Worm (Caenorhabditis elegans) whole organism, early embryonic: ENCODE data around the gene pals-16.

ENCODE experiments used
- F13C5.2 ChIP-seq: sonication (generic microtip); optimal IDR thresholded peaks from 2 replicates; lab custom pipeline; 2017; ENCODE audit warnings: mild to moderate bottlenecking, missing genetic modification characterization, inconsistent platforms, missing compliant biosample characterization
- ama-1 ChIP-seq: fragments of 150-350 bp; optimal IDR thresholded peaks from 2 replicates; lab custom pipeline; 2014
- ceh-36 ChIP-seq: sonication (generic microtip); optimal IDR thresholded peaks from 2 replicates; lab custom pipeline; 2016; ENCODE audit warnings: missing genetic modification characterization, inconsistent platforms, missing compliant biosample characterization
- ets-7 ChIP-seq: sonication (generic microtip); optimal IDR thresholded peaks from 2 replicates; lab custom pipeline; 2016; ENCODE audit warnings: missing genotype, missing genetic modification characterization, missing compliant biosample characterization
- flt-1 ChIP-seq: fragments of 200-800 bp; sonication (Bioruptor generic); IDR thresholded peaks from 2 replicates; pipeline ENCODE4 v1.3.6; 2022; ENCODE audit warnings: missing genetic modification characterization, missing compliant biosample characterization
- hmg-4 ChIP-seq: fragments of 200-800 bp; sonication (Bioruptor generic); optimal IDR thresholded peaks from 2 replicates; lab custom pipeline; 2018; ENCODE audit warnings: mild to moderate bottlenecking, missing genetic modification characterization, missing compliant biosample characterization
- hnd-1 ChIP-seq: sonication (generic microtip); optimal IDR thresholded peaks from 2 replicates; lab custom pipeline; 2016; ENCODE audit warnings: missing genetic modification characterization, missing compliant biosample characterization
- pes-1 ChIP-seq: fragments of 200-800 bp; sonication (Bioruptor generic); IDR thresholded peaks from 2 replicates; pipeline ENCODE4 v1.3.6; 2022; ENCODE audit warnings: missing genetic modification reagents, missing genetic modification characterization, missing compliant biosample characterization
- scrt-1 ChIP-seq: fragments of 200-800 bp; sonication (Bioruptor generic); IDR thresholded peaks from 2 replicates; pipeline ENCODE4 v1.3.6; 2022; ENCODE audit warnings: missing genetic modification characterization, missing compliant biosample characterization
- sea-1 ChIP-seq: fragments of 200-800 bp; sonication (Bioruptor generic); conservative IDR thresholded peaks from 2 replicates; pipeline ENCODE4 v1.3.6; 2022; ENCODE audit warnings: missing genetic modification characterization, missing compliant biosample characterization

ce11 chrIII:1395355-1395754 is 4.4 kb upstream of the pals-16 start:
- TF ChIP-seq ceh-36 (tag; lab: Kevin White, UChicago) (no peak), scrt-1 (GFP tag; lab: Robert Waterston, UW) (no peak), F13C5.2 (tag; lab: Kevin White, UChicago) (no peak), sea-1 (GFP tag; lab: Robert Waterston, UW) (no peak), ama-1 (no peak), hnd-1 (tag; lab: Kevin White, UChicago) (no peak), flt-1 (no peak), hmg-4 (GFP tag; lab: Kevin White, UChicago) (no peak), pes-1 (GFP tag; lab: Robert Waterston, UW) (no peak), ets-7 (no peak)
